Worm (Caenorhabditis elegans) whole organism, mixed stage, embryonic: ENCODE data around the gene ttm-1.

Source experiments
- M03D4.4 ChIP-seq: sonication (generic microtip); optimal IDR thresholded peaks from 2 replicates; lab custom pipeline; 2017; ENCODE audit warnings: mild to moderate bottlenecking, missing genetic modification characterization, missing compliant biosample characterization
- ceh-39 ChIP-seq: fragments of 150-350 bp; optimal IDR thresholded peaks from 2 replicates; lab custom pipeline; 2014; ENCODE audit warnings: missing biosample characterization, missing genetic modification characterization
- ceh-43 ChIP-seq: fragments of 200-800 bp; sonication (Bioruptor generic); optimal IDR thresholded peaks from 2 replicates; lab custom pipeline; 2018; ENCODE audit warnings: mild to moderate bottlenecking, missing genetic modification characterization, moderate library complexity, missing compliant biosample characterization
- ceh-83 ChIP-seq: fragments of 200-800 bp; sonication (Bioruptor generic); optimal IDR thresholded peaks from 2 replicates; lab custom pipeline; 2018; ENCODE audit warnings: mild to moderate bottlenecking, missing genetic modification characterization, missing compliant biosample characterization
- ces-1 ChIP-seq: fragments of 150-350 bp; optimal IDR thresholded peaks from 2 replicates; lab custom pipeline; 2014; ENCODE audit warnings: missing biosample characterization, missing genetic modification reagents, missing genetic modification characterization
- cnd-1 ChIP-seq: fragments of 200-800 bp; sonication (Bioruptor generic); optimal IDR thresholded peaks from 2 replicates; lab custom pipeline; 2018; ENCODE audit warnings: mild to moderate bottlenecking, missing genetic modification characterization, missing compliant biosample characterization
- drap-1 ChIP-seq: fragments of 200-800 bp; sonication (Bioruptor generic); optimal IDR thresholded peaks from 3 replicates; lab custom pipeline; 2018; ENCODE audit warnings: mild to moderate bottlenecking, missing genetic modification characterization, missing compliant biosample characterization
- elt-1 ChIP-seq: sonication (generic microtip); optimal IDR thresholded peaks from 2 replicates; lab custom pipeline; 2017; ENCODE audit warnings: missing genetic modification characterization, mild to moderate bottlenecking, missing compliant biosample characterization, antibody characterized with exemption, moderate library complexity, borderline replicate concordance; ENCODE audit not compliant: insufficient read depth
- elt-3 ChIP-seq: fragments of 150-350 bp; optimal IDR thresholded peaks from 2 replicates; lab custom pipeline; 2014; ENCODE audit warnings: missing biosample characterization, missing genetic modification characterization
- flh-1 ChIP-seq: fragments of 200-800 bp; sonication (Bioruptor generic); optimal IDR thresholded peaks from 2 replicates; lab custom pipeline; 2018; ENCODE audit warnings: mild to moderate bottlenecking, missing genetic modification characterization, moderate library complexity, missing compliant biosample characterization
- ham-2 ChIP-seq: fragments of 200-800 bp; sonication (Bioruptor generic); optimal IDR thresholded peaks from 2 replicates; lab custom pipeline; 2018; ENCODE audit warnings: mild to moderate bottlenecking, missing genetic modification characterization, missing compliant biosample characterization
- hlh-1 ChIP-seq: fragments of 150-350 bp; optimal IDR thresholded peaks from 2 replicates; lab custom pipeline; 2014; ENCODE audit warnings: missing biosample characterization, missing genetic modification reagents, missing genetic modification characterization
- lin-13 ChIP-seq: fragments of 150-350 bp; optimal IDR thresholded peaks from 2 replicates; lab custom pipeline; 2014; ENCODE audit warnings: missing biosample characterization, missing genetic modification characterization
- lin-32 ChIP-seq: fragments of 200-800 bp; sonication (Bioruptor generic); optimal IDR thresholded peaks from 2 replicates; lab custom pipeline; 2018; ENCODE audit warnings: mild to moderate bottlenecking, missing genetic modification characterization, missing compliant biosample characterization
- lsy-2 ChIP-seq: fragments of 150-350 bp; optimal IDR thresholded peaks from 2 replicates; lab custom pipeline; 2014; ENCODE audit warnings: missing biosample characterization, missing genetic modification characterization
- mab-5 ChIP-seq: fragments of 150-350 bp; optimal IDR thresholded peaks from 2 replicates; lab custom pipeline; 2014; ENCODE audit warnings: missing biosample characterization, missing genetic modification characterization
- mep-1 ChIP-seq: fragments of 150-350 bp; optimal IDR thresholded peaks from 2 replicates; lab custom pipeline; 2017; ENCODE audit warnings: missing biosample characterization, missing genetic modification reagents, missing genetic modification characterization, inconsistent platforms
- mls-2 ChIP-seq: sonication (generic microtip); optimal IDR thresholded peaks from 2 replicates; lab custom pipeline; 2016; ENCODE audit warnings: mild to moderate bottlenecking, missing genetic modification characterization, moderate library complexity, missing compliant biosample characterization
- nhr-12 ChIP-seq: fragments of 150-350 bp; optimal IDR thresholded peaks from 2 replicates; lab custom pipeline; 2014; ENCODE audit warnings: missing biosample characterization, missing genetic modification characterization
- nhr-237 ChIP-seq: fragments of 150-350 bp; optimal IDR thresholded peaks from 2 replicates; lab custom pipeline; 2014; ENCODE audit warnings: missing biosample characterization, missing genetic modification characterization
- nhr-28 ChIP-seq: fragments of 150-350 bp; optimal IDR thresholded peaks from 2 replicates; lab custom pipeline; 2014; ENCODE audit warnings: missing biosample characterization, missing genetic modification characterization
- nhr-76 ChIP-seq: sonication (generic microtip); optimal IDR thresholded peaks from 2 replicates; lab custom pipeline; 2017; ENCODE audit warnings: missing biosample characterization, missing genetic modification characterization
- pha-4 ChIP-seq: fragments of 150-350 bp; optimal IDR thresholded peaks from 2 replicates; lab custom pipeline; 2018; ENCODE audit warnings: missing biosample characterization, missing genetic modification reagents, missing genetic modification characterization
- sem-2 ChIP-seq: fragments of 200-800 bp; sonication (Bioruptor generic); optimal IDR thresholded peaks from 2 replicates; lab custom pipeline; 2018; ENCODE audit warnings: mild to moderate bottlenecking, missing genetic modification characterization, missing compliant biosample characterization
- snpc-4 ChIP-seq: fragments of 150-350 bp; optimal IDR thresholded peaks from 2 replicates; lab custom pipeline; 2014; ENCODE audit warnings: missing biosample characterization, missing genetic modification characterization
- sptf-1 ChIP-seq: sonication (generic microtip); optimal IDR thresholded peaks from 2 replicates; lab custom pipeline; 2017; ENCODE audit warnings: mild to moderate bottlenecking, missing genetic modification characterization, moderate library complexity, missing compliant biosample characterization
- tbx-8 ChIP-seq: fragments of 200-800 bp; sonication (Bioruptor generic); optimal IDR thresholded peaks from 2 replicates; lab custom pipeline; 2018; ENCODE audit warnings: mild to moderate bottlenecking, missing genetic modification characterization, moderate library complexity, missing compliant biosample characterization
- unc-120 ChIP-seq: sonication (generic microtip); optimal IDR thresholded peaks from 2 replicates; lab custom pipeline; 2017; ENCODE audit warnings: missing genetic modification characterization, missing compliant biosample characterization; ENCODE audit not compliant: poor library complexity, severe bottlenecking
- unc-39 ChIP-seq: fragments of 150-350 bp; optimal IDR thresholded peaks from 2 replicates; lab custom pipeline; 2014; ENCODE audit warnings: missing biosample characterization, missing genetic modification characterization
- unc-62 ChIP-seq: fragments of 150-350 bp; optimal IDR thresholded peaks from 2 replicates; lab custom pipeline; 2014; ENCODE audit warnings: missing biosample characterization, missing genetic modification reagents, missing genetic modification characterization
- zip-8 ChIP-seq: fragments of 150-350 bp; optimal IDR thresholded peaks from 2 replicates; lab custom pipeline; 2014; ENCODE audit warnings: missing biosample characterization, missing genetic modification characterization
- ztf-11 ChIP-seq: fragments of 150-350 bp; optimal IDR thresholded peaks from 2 replicates; lab custom pipeline; 2014; ENCODE audit warnings: missing biosample characterization, missing genetic modification characterization

The ttm-1 gene

DNA sequence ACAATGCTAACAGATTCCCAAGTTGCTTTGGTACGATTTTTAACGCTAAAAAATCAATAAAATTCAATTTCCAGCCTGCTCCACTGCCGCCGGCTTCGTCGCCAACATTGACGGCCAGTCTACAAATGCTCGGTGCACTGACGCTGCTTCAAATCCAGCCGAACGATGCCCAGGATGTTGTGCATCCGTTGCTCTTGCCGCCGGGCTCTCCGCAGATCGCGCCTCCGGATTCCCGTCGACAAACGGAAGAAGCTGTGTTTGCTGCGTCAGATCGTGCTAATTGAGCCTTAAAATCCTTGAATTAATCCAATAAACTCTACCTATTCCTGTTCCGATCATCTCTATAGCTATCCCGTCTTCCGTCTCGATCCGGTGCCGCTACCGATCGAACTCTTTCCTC lies 35.7 kb downstream of the ttm-1 start:
- TF ChIP-seq nhr-12 (tag; lab: Kevin White, UChicago), result no peak
- no peak for TF ChIP-seq elt-3 (tag; lab: Kevin White, UChicago)
- no peak for TF ChIP-seq nhr-76 (tag; lab: Kevin White, UChicago)
- TF ChIP-seq ceh-83 (GFP tag; lab: Kevin White, UChicago), result no peak
- TF ChIP-seq ceh-43 (GFP tag; lab: Kevin White, UChicago), result no peak
- no peak for TF ChIP-seq mab-5 (tag; lab: Kevin White, UChicago)
- TF ChIP-seq nhr-28, result no peak
- no peak for TF ChIP-seq mep-1 (tag; lab: Kevin White, UChicago)
- no peak for TF ChIP-seq nhr-237 (tag; lab: Kevin White, UChicago)
- no peak for TF ChIP-seq cnd-1
- TF ChIP-seq ceh-39 (tag; lab: Kevin White, UChicago), result no peak
- no peak for TF ChIP-seq sptf-1 (tag; lab: Kevin White, UChicago)
- no peak for TF ChIP-seq flh-1

DNA sequence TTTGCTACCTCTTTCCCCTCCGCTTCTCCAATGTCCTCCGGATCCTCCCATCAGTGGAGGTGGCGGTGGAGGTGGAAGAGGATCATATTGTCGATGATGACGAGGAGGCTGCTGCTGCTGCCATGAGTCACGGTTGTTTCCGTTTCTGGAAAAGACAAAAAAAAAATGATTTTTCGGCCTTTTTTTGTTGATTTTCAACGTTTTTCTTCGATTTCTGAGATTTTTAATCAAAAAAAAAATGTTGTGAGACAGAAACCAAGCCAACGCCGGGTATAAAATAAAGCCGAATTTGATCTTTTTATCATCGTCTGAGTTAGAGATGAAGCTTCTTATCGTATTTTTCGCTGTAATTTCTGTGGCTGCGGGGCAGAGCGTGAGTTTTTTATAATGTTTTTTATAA lies 37.2 kb downstream of the ttm-1 start, which contains the start of gene Y37D8A.19:
Gene Y37D8A.19, plus strand, starts transcription at position 301 of the 400 bp plus-strand sequence.
- TF ChIP-seq elt-3 (tag; lab: Kevin White, UChicago), result no peak
- no peak for TF ChIP-seq unc-120
- no peak for TF ChIP-seq mab-5 (tag; lab: Kevin White, UChicago)
- TF ChIP-seq drap-1 (GFP tag; lab: Kevin White, UChicago), result no peak
- TF ChIP-seq ceh-83 (GFP tag; lab: Kevin White, UChicago), result no peak
- no peak for TF ChIP-seq nhr-76 (tag; lab: Kevin White, UChicago)
- TF ChIP-seq hlh-1 (tag; lab: Kevin White, UChicago), result no peak
- no peak for TF ChIP-seq unc-62 (GFP tag; lab: Kevin White, UChicago)
- no peak for TF ChIP-seq ham-2 (GFP tag; lab: Kevin White, UChicago)
- TF ChIP-seq lin-13, result no peak
- TF ChIP-seq elt-1 (tag; lab: Kevin White, UChicago), result no peak
- no peak for TF ChIP-seq nhr-12 (tag; lab: Kevin White, UChicago)
- no peak for TF ChIP-seq lin-32 (GFP tag; lab: Kevin White, UChicago)
- TF ChIP-seq ztf-11, result no peak
- TF ChIP-seq nhr-28, result no peak
- TF ChIP-seq snpc-4 (tag; lab: Kevin White, UChicago), result no peak
- no peak for TF ChIP-seq nhr-237 (tag; lab: Kevin White, UChicago)
- no peak for TF ChIP-seq M03D4.4
- no peak for TF ChIP-seq unc-39 (tag; lab: Kevin White, UChicago)
- no peak for TF ChIP-seq sem-2 (GFP tag; lab: Kevin White, UChicago)

DNA sequence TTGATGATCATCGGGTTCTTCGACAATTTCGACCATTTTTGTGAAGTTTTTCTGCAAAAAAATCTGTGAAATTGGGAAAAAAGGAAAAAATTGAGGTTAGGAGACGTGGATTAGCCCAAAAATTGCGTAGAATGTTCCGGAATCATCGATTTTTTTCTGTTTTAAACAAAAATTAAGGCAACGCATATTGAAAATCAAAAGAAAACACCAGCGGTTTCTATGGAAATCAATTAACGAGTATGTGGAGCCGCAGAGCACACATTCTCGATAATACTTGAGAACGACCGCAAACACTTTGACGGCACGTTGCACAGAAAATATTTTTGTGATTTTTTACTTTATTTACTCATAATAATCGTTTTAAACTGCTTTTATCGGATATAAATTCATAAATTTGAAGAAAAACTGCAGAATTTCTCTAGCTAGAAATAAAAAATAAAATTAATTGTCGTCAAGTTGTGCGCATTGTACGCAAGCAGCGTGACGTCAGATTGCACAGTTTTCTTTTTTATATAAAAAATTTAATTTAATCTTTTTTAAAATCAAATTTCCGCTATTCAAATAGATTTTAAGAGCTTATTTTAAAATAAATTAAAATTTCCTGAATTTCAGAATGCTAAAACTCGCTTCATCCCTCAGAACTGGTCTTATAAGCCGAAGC lies 40.7 kb downstream of the ttm-1 start, which contains the start of the genes npp-25 and mrps-10:
Gene npp-25, minus strand, starts transcription at position 51 of the 661 bp plus-strand sequence.
Gene mrps-10, plus strand, starts transcription at position 611 of the 661 bp plus-strand sequence.
- TF ChIP-seq lsy-2 (peak; percentile 32), mls-2 (no peak), ceh-39 (tag; lab: Kevin White, UChicago) (no peak), M03D4.4 (no peak), zip-8 (tag; lab: Kevin White, UChicago) (no peak), mab-5 (tag; lab: Kevin White, UChicago) (no peak), ces-1 (peak; percentile 56), elt-1 (tag; lab: Kevin White, UChicago) (no peak)

DNA sequence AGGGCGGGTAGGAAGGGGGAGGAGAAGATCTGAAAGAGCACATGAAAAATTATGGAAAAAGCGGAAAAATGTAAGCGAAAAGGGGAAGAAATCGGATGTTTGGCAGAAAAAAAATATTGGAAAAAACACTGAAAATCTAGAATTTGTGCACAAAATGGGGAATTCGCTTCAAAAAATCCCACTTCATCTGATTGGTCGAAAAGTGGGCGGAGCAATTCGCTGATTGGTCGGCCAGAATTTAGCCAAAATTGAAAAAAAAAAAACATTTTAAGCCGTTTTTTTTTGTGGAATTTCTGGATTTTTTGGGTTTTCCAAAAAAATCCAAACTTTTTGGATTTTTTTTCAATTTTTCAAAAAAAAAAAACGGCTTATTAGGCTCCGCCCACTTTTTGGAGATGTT lies 46.0 kb downstream of the ttm-1 start:
- TF ChIP-seq lin-13 (no peak), tbx-8 (GFP tag; lab: Kevin White, UChicago) (no peak), ceh-43 (GFP tag; lab: Kevin White, UChicago) (no peak), mab-5 (tag; lab: Kevin White, UChicago) (no peak), pha-4 (tag; lab: Kevin White, UChicago) (no peak), snpc-4 (tag; lab: Kevin White, UChicago) (no peak), ztf-11 (no peak), lsy-2 (no peak), elt-1 (tag; lab: Kevin White, UChicago) (no peak), zip-8 (tag; lab: Kevin White, UChicago) (no peak), cnd-1 (no peak), unc-62 (GFP tag; lab: Kevin White, UChicago) (no peak)
